Worm (Caenorhabditis elegans): ENCODE data around the gene R102.1.

R102.1 gene

DNA sequence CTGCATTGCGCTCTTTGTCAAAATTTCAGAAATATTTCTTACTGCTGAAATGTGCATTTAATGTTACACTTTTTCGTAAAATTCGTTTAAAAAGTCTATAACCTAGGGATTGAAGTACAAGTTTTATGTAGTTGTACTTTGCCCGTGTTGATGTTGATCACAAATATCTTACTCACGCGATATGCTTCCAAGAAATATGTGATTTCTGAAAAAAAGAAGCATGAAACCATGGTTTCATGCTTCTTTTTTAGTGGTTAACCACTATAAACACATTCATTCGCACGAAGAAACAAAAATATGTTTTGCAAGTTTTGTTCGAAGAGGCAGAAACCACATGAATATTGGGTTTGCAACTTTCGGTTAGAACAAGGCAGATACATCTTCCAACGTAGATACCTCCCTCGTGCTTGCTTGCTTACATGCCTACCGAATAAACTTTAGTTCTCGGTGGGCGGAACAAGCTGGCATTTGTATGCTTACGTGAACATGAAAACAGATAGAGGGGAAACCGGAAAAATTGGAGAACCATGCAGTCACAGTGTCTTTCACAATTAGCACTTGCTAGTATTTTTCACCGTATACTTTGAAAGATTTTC lies 3.2 kb downstream of the R102.1 start, which contains the start of gene R102.3:
TSS of gene R102.3 (plus strand) at position 546 of the 596 bp plus-strand sequence.
- TF ChIP-seq ham-2 (GFP tag; optimal IDR thresholded peaks at IDR 0.05) (no peak), lin-32 (GFP tag; optimal IDR thresholded peaks at IDR 0.05) (no peak), unc-39 (tag; optimal IDR thresholded peaks at IDR 0.05) (no peak), sptf-1 (tag; optimal IDR thresholded peaks at IDR 0.05) (no peak), blmp-1 (tag; optimal IDR thresholded peaks at IDR 0.05) (no peak), cnd-1 (tag; optimal IDR thresholded peaks at IDR 0.05) (no peak), mls-2 (tag; optimal IDR thresholded peaks at IDR 0.05) (no peak), hlh-1 (tag; optimal IDR thresholded peaks at IDR 0.05) (no peak), nhr-2 (tag; optimal IDR thresholded peaks at IDR 0.05) (no peak), lin-13 (tag; optimal IDR thresholded peaks at IDR 0.05) (no peak), M03D4.4 (tag; optimal IDR thresholded peaks at IDR 0.05) (no peak), elt-3 (tag; optimal IDR thresholded peaks at IDR 0.05) (no peak), flh-1 (GFP tag; optimal IDR thresholded peaks at IDR 0.05) (no peak), nhr-28 (tag; optimal IDR thresholded peaks at IDR 0.05) (no peak), lsy-2 (tag; optimal IDR thresholded peaks at IDR 0.05) (no peak), ztf-11 (tag; optimal IDR thresholded peaks at IDR 0.05) (no peak), unc-120 (tag; optimal IDR thresholded peaks at IDR 0.05; ENCODE audit: poor library complexity, severe bottlenecking) (no peak)

DNA sequence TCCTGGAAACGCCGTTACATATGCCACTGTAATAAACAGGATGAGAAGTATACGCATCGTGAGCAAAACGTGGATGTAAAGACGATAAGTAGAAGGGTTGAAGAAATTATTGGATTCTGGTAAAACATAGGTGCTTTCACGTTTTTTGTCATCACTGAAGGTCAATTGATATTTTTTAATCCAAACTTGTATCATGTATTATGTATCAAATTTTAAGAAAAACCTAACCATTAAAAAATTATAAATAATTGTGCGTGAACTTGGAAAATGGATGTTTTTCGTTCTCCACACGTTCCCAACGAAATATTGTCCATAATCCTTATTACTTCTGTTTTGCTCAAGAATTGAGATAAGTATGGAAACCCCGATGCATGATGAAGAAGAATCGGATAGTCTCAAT lies 4.3 kb downstream of the R102.1 start, which contains the start of gene R102.8:
TSS of gene R102.8 (minus strand) at position 101 of the 400 bp plus-strand sequence.
- no peak for TF ChIP-seq ceh-43 (GFP tag; optimal IDR thresholded peaks at IDR 0.05)
- TF ChIP-seq flh-1 (GFP tag; optimal IDR thresholded peaks at IDR 0.05): no peak
- no peak for TF ChIP-seq ceh-83 (GFP tag; optimal IDR thresholded peaks at IDR 0.05)
- TF ChIP-seq mep-1 (tag; optimal IDR thresholded peaks at IDR 0.05): no peak
- TF ChIP-seq nhr-12 (tag; optimal IDR thresholded peaks at IDR 0.05): no peak
- no peak for TF ChIP-seq cnd-1 (tag; optimal IDR thresholded peaks at IDR 0.05)
- no peak for TF ChIP-seq elt-3 (tag; optimal IDR thresholded peaks at IDR 0.05)
- no peak for TF ChIP-seq M03D4.4 (tag; optimal IDR thresholded peaks at IDR 0.05)
- no peak for TF ChIP-seq sem-2 (GFP tag; optimal IDR thresholded peaks at IDR 0.05)
- TF ChIP-seq ztf-11 (tag; optimal IDR thresholded peaks at IDR 0.05): no peak
- TF ChIP-seq tbx-8 (GFP tag; optimal IDR thresholded peaks at IDR 0.05): no peak
- TF ChIP-seq mab-5 (tag; optimal IDR thresholded peaks at IDR 0.05): no peak
- no peak for TF ChIP-seq lin-13 (tag; optimal IDR thresholded peaks at IDR 0.05)
- TF ChIP-seq bed-3 (GFP tag; optimal IDR thresholded peaks at IDR 0.05): no peak
- TF ChIP-seq lin-32 (GFP tag; optimal IDR thresholded peaks at IDR 0.05): no peak
- TF ChIP-seq pha-4 (tag; optimal IDR thresholded peaks at IDR 0.05): no peak
- no peak for TF ChIP-seq elt-1 (tag; optimal IDR thresholded peaks at IDR 0.05; ENCODE audit: borderline replicate concordance, insufficient read depth)
- TF ChIP-seq ceh-39 (tag; optimal IDR thresholded peaks at IDR 0.05): no peak
- TF ChIP-seq zip-8 (tag; optimal IDR thresholded peaks at IDR 0.05): no peak
- TF ChIP-seq ces-1 (GFP tag; optimal IDR thresholded peaks at IDR 0.05): no peak

DNA sequence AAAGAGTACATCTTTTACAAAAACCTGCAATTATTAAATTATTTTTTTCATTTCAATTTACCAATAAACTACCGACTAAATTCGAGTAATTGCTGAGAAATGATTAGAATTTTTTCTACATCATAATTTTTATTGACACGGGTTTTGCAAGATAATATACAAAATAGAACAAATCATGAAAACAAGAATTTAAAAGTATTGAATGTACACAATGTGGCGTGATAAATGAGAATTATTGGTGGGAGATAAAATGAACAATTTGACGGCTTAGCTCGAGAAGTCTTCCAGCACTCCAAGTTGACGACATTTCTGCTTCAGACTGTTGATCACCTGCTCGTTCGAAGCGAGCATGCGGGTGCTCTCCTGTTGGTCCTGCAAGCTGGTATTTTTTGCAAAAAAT lies 9.4 kb downstream of the R102.1 start, which contains the start of gene R102.4:
TSS of gene R102.4 (minus strand) at position 101 of the 400 bp plus-strand sequence.
- TF ChIP-seq lin-13 (tag; optimal IDR thresholded peaks at IDR 0.05) (no peak), nhr-237 (tag; optimal IDR thresholded peaks at IDR 0.05) (no peak), elt-3 (tag; optimal IDR thresholded peaks at IDR 0.05) (no peak), sem-2 (GFP tag; optimal IDR thresholded peaks at IDR 0.05) (no peak), nhr-12 (tag; optimal IDR thresholded peaks at IDR 0.05) (no peak), sptf-1 (tag; optimal IDR thresholded peaks at IDR 0.05) (no peak), nhr-2 (tag; optimal IDR thresholded peaks at IDR 0.05) (no peak), pha-4 (tag; optimal IDR thresholded peaks at IDR 0.05) (no peak), M03D4.4 (tag; optimal IDR thresholded peaks at IDR 0.05) (no peak), tbx-8 (GFP tag; optimal IDR thresholded peaks at IDR 0.05) (no peak)

DNA sequence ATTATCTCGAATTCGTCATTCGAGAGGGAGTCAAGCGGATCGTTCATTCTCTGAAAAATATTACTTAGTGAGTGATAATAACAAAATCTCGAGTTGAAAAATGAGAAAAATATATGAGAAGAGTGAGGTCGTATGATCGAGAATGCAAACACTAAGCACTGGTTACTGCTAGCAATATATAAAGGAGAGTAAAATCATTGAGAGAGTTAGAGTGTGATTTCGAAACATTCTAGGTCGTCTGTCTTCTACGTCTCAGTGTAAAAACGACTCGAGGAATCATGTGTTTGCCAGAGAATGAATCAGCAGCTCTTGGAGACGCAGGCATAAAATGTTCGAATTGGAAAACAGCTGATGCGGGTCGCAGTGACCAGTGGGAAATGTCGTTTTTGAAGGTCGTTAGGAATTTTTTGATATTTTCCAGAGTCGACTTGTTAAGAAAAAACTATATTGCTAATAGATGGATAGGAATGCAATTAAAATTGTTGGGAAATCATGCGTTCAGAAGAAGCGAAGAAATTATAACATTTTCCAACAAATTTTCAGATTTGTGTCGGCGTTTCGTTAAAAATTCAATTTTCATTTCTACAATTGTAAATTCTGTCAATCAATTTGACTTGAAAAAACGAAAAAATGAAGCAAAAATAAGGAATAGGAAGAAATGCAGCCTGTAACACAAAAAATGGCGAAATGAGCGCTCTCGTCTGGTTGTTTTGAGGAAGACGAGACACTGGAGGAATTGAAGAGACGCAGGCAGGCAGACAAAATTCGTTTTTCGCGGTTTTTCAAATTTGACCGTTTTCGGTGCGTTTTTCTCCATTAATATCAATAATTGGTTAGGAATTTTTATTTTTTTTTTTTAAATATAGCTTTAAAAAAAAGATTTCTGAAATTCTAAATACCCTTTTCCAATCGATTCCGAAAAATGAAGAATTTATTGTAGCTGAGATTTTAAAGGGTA lies 11.5 kb downstream of the R102.1 start, which contains the start of gene allo-1:
TSS of gene allo-1 (minus strand) at position 51 of the 958 bp plus-strand sequence.
- TF ChIP-seq zip-8 (tag; optimal IDR thresholded peaks at IDR 0.05) (no peak), snpc-4 (tag; optimal IDR thresholded peaks at IDR 0.05) (no peak), mab-5 (tag; optimal IDR thresholded peaks at IDR 0.05) (no peak), ceh-83 (GFP tag; optimal IDR thresholded peaks at IDR 0.05) (no peak), lsy-2 (tag; optimal IDR thresholded peaks at IDR 0.05) (peak; percentile 10), nhr-12 (tag; optimal IDR thresholded peaks at IDR 0.05) (no peak), hlh-1 (tag; optimal IDR thresholded peaks at IDR 0.05) (peak; percentile 95), ztf-11 (tag; optimal IDR thresholded peaks at IDR 0.05) (no peak), sem-2 (GFP tag; optimal IDR thresholded peaks at IDR 0.05) (no peak), mls-2 (tag; optimal IDR thresholded peaks at IDR 0.05) (no peak), ceh-43 (GFP tag; optimal IDR thresholded peaks at IDR 0.05) (no peak), nhr-2 (tag; optimal IDR thresholded peaks at IDR 0.05) (no peak), drap-1 (GFP tag; optimal IDR thresholded peaks at IDR 0.05) (no peak)
